Worm (Caenorhabditis elegans) whole organism, young adult: ENCODE results near the gene flp-14.

ENCODE experiments used
- B0019.2 ChIP-seq: fragments of 200-800 bp; sonication (Bioruptor generic); conservative IDR thresholded peaks from 2 replicates; pipeline ENCODE4 v1.3.6; 2022; ENCODE audit warnings: missing genetic modification reagents, missing genetic modification characterization, missing compliant biosample characterization
- B0035.1 ChIP-seq: sonication (generic microtip); optimal IDR thresholded peaks from 2 replicates; lab custom pipeline; 2016; ENCODE audit warnings: missing genetic modification characterization, mild to moderate bottlenecking, missing compliant biosample characterization, missing genotype, missing genetic modification reagents
- B0261.1 ChIP-seq: sonication (generic microtip); optimal IDR thresholded peaks from 2 replicates; lab custom pipeline; 2016; ENCODE audit warnings: mild to moderate bottlenecking, missing genetic modification characterization, moderate library complexity, missing compliant biosample characterization
- C17E4.6 ChIP-seq: fragments of 200-800 bp; sonication (Bioruptor generic); IDR thresholded peaks from 2 replicates; pipeline ENCODE4 v1.3.6; 2022; ENCODE audit warnings: missing genetic modification reagents, missing genetic modification characterization, missing compliant biosample characterization
- F33H1.4 ChIP-seq: fragments of 200-800 bp; sonication (Bioruptor generic); IDR thresholded peaks from 2 replicates; pipeline ENCODE4 v1.3.6; 2022; ENCODE audit warnings: missing genetic modification reagents, missing genetic modification characterization, missing compliant biosample characterization
- F55B11.4 ChIP-seq: sonication (generic microtip); optimal IDR thresholded peaks from 2 replicates; lab custom pipeline; 2016; ENCODE audit warnings: missing compliant biosample characterization, missing genetic modification characterization, borderline replicate concordance; ENCODE audit not compliant: insufficient read depth
- F57C9.4 ChIP-seq: sonication (generic microtip); optimal IDR thresholded peaks from 2 replicates; lab custom pipeline; 2017; ENCODE audit warnings: mild to moderate bottlenecking, missing genetic modification characterization, missing compliant biosample characterization
- K12H6.12 ChIP-seq: fragments of 200-800 bp; sonication (Bioruptor generic); optimal IDR thresholded peaks from 2 replicates; lab custom pipeline; 2018; ENCODE audit warnings: mild to moderate bottlenecking, missing genetic modification characterization, missing compliant biosample characterization
- T07F8.4 ChIP-seq: sonication (generic microtip); optimal IDR thresholded peaks from 2 replicates; lab custom pipeline; 2016; ENCODE audit warnings: mild to moderate bottlenecking, missing genetic modification characterization, moderate library complexity, missing compliant biosample characterization
- Y67H2A.10 ChIP-seq: fragments of 200-800 bp; sonication (Bioruptor generic); conservative IDR thresholded peaks from 2 replicates; pipeline ENCODE4 v1.3.6; 2022; ENCODE audit warnings: missing genetic modification reagents, missing genetic modification characterization, missing compliant biosample characterization
- Y79H2A.3 ChIP-seq: fragments of 200-800 bp; sonication (Bioruptor generic); conservative IDR thresholded peaks from 2 replicates; pipeline ENCODE4 v1.3.6; 2022; ENCODE audit warnings: missing genetic modification reagents, missing genetic modification characterization, missing compliant biosample characterization
- aptf-2 ChIP-seq: fragments of 200-800 bp; sonication (Bioruptor generic); conservative IDR thresholded peaks from 2 replicates; pipeline ENCODE4 v1.3.6; 2022; ENCODE audit warnings: missing genetic modification reagents, missing genetic modification characterization, missing compliant biosample characterization
- attf-6 ChIP-seq: fragments of 200-800 bp; sonication (Bioruptor generic); IDR thresholded peaks from 2 replicates; pipeline ENCODE4 v1.3.6; 2022; ENCODE audit warnings: missing genetic modification reagents, missing genetic modification characterization, missing compliant biosample characterization
- bed-1 ChIP-seq: fragments of 200-800 bp; sonication (Bioruptor generic); IDR thresholded peaks from 2 replicates; pipeline ENCODE4 v1.3.6; 2022; ENCODE audit warnings: missing genetic modification reagents, missing genetic modification characterization, missing compliant biosample characterization
- ccch-3 ChIP-seq: fragments of 200-800 bp; sonication (Bioruptor generic); optimal IDR thresholded peaks from 2 replicates; lab custom pipeline; 2018; ENCODE audit warnings: mild to moderate bottlenecking, missing genetic modification characterization, missing compliant biosample characterization
- ceh-100 ChIP-seq: fragments of 200-800 bp; sonication (Bioruptor generic); IDR thresholded peaks from 2 replicates; pipeline ENCODE4 v1.3.6; 2022; ENCODE audit warnings: missing genetic modification reagents, missing genetic modification characterization, missing compliant biosample characterization
- ceh-27 ChIP-seq: fragments of 200-800 bp; sonication (Bioruptor generic); optimal IDR thresholded peaks from 2 replicates; lab custom pipeline; 2018; ENCODE audit warnings: mild to moderate bottlenecking, missing genetic modification characterization, moderate library complexity, missing compliant biosample characterization
- ceh-58 ChIP-seq: fragments of 200-800 bp; sonication (Bioruptor generic); IDR thresholded peaks from 2 replicates; pipeline ENCODE4 v1.3.6; 2022; ENCODE audit warnings: missing genetic modification characterization, missing compliant biosample characterization
- ceh-91 ChIP-seq: fragments of 200-800 bp; sonication (Bioruptor generic); IDR thresholded peaks from 2 replicates; pipeline ENCODE4 v1.3.6; 2022; ENCODE audit warnings: missing genetic modification reagents, missing genetic modification characterization, missing compliant biosample characterization
- chd-7 ChIP-seq: sonication (generic microtip); optimal IDR thresholded peaks from 2 replicates; lab custom pipeline; 2016; ENCODE audit warnings: mild to moderate bottlenecking, missing genetic modification characterization, moderate library complexity, missing compliant biosample characterization
- efl-1 ChIP-seq: fragments of 150-350 bp; optimal IDR thresholded peaks from 2 replicates; lab custom pipeline; 2014; ENCODE audit warnings: missing biosample characterization, missing genetic modification reagents, missing genetic modification characterization
- egrh-3 ChIP-seq: fragments of 200-800 bp; sonication (Bioruptor generic); IDR thresholded peaks from 2 replicates; pipeline ENCODE4 v1.3.6; 2022; ENCODE audit warnings: missing genetic modification reagents, missing genetic modification characterization, missing compliant biosample characterization
- ets-4 ChIP-seq: fragments of 200-800 bp; sonication (Bioruptor generic); optimal IDR thresholded peaks from 2 replicates; lab custom pipeline; 2018; ENCODE audit warnings: mild to moderate bottlenecking, missing genetic modification characterization, missing compliant biosample characterization
- fkh-3 ChIP-seq: sonication (generic microtip); optimal IDR thresholded peaks from 2 replicates; lab custom pipeline; 2016; ENCODE audit warnings: mild to moderate bottlenecking, missing genetic modification characterization, missing compliant biosample characterization
- him-1 ChIP-seq: sonication (generic microtip); optimal IDR thresholded peaks from 2 replicates; lab custom pipeline; 2016; ENCODE audit warnings: missing genotype, missing genetic modification reagents, missing genetic modification characterization, missing compliant biosample characterization
- hlh-26 ChIP-seq: fragments of 200-800 bp; sonication (Bioruptor generic); conservative IDR thresholded peaks from 2 replicates; pipeline ENCODE4 v1.3.6; 2022; ENCODE audit warnings: missing genetic modification reagents, missing genetic modification characterization, missing compliant biosample characterization
- hmg-1.2 ChIP-seq: fragments of 200-800 bp; sonication (Bioruptor generic); IDR thresholded peaks from 2 replicates; pipeline ENCODE4 v1.3.6; 2022; ENCODE audit warnings: missing genetic modification reagents, missing genetic modification characterization, missing compliant biosample characterization
- let-526 ChIP-seq: fragments of 200-800 bp; sonication (Bioruptor generic); IDR thresholded peaks from 2 replicates; pipeline ENCODE4 v1.3.6; 2022; ENCODE audit warnings: missing genetic modification reagents, missing genetic modification characterization, missing compliant biosample characterization
- lin-54 ChIP-seq: fragments of 200-800 bp; sonication (Bioruptor generic); optimal IDR thresholded peaks from 2 replicates; lab custom pipeline; 2018; ENCODE audit warnings: mild to moderate bottlenecking, missing genetic modification characterization, missing compliant biosample characterization
- madf-10 ChIP-seq: sonication (generic microtip); optimal IDR thresholded peaks from 2 replicates; lab custom pipeline; 2016; ENCODE audit warnings: mild to moderate bottlenecking, missing genetic modification characterization, missing compliant biosample characterization
- madf-6 ChIP-seq: fragments of 200-800 bp; sonication (Bioruptor generic); IDR thresholded peaks from 2 replicates; pipeline ENCODE4 v1.3.6; 2022; ENCODE audit warnings: missing genetic modification reagents, missing genetic modification characterization, missing compliant biosample characterization
- madf-8 ChIP-seq: fragments of 200-800 bp; sonication (Bioruptor generic); conservative IDR thresholded peaks from 2 replicates; pipeline ENCODE4 v1.3.6; 2022; ENCODE audit warnings: missing genetic modification reagents, missing genetic modification characterization, missing compliant biosample characterization
- nfya-2 ChIP-seq: fragments of 200-800 bp; sonication (Bioruptor generic); IDR thresholded peaks from 2 replicates; pipeline ENCODE4 v1.3.6; 2022; ENCODE audit warnings: missing genetic modification reagents, missing genetic modification characterization, missing compliant biosample characterization
- nfyb-1 ChIP-seq: fragments of 200-800 bp; sonication (Bioruptor generic); IDR thresholded peaks from 2 replicates; pipeline ENCODE4 v1.3.6; 2022; ENCODE audit warnings: missing genetic modification reagents, missing genetic modification characterization, missing compliant biosample characterization
- nhr-27 ChIP-seq: fragments of 200-800 bp; sonication (Bioruptor generic); optimal IDR thresholded peaks from 2 replicates; lab custom pipeline; 2018; ENCODE audit warnings: mild to moderate bottlenecking, missing genetic modification characterization, moderate library complexity, missing compliant biosample characterization
- nhr-80 ChIP-seq: sonication (generic microtip); optimal IDR thresholded peaks from 2 replicates; lab custom pipeline; 2016; ENCODE audit warnings: missing genetic modification characterization, missing compliant biosample characterization
- pha-4 ChIP-seq: fragments of 150-350 bp; sonication (generic microtip); optimal IDR thresholded peaks from 2 replicates; lab custom pipeline; 2014; ENCODE audit warnings: missing biosample characterization, missing genetic modification reagents, missing genetic modification characterization
- snpc-1.3 ChIP-seq: sonication (generic microtip); optimal IDR thresholded peaks from 2 replicates; lab custom pipeline; 2017; ENCODE audit warnings: missing genetic modification characterization, mild to moderate bottlenecking, missing compliant biosample characterization, antibody characterized with exemption, moderate library complexity, missing genotype, missing genetic modification reagents; ENCODE audit not compliant: insufficient read depth
- snpc-4 ChIP-seq, 5 experiments: fragments of 150-350 bp in 1 of 5; sonication (generic microtip) in 4 of 5; optimal IDR thresholded peaks; 2 replicates each; lab custom pipeline; 2014 to 2018; ENCODE audit warnings: missing genetic modification characterization in 5 of 5, missing biosample characterization in 3 of 5, antibody characterized with exemption in 2 of 5, mild to moderate bottlenecking in 2 of 5, missing compliant biosample characterization in 2 of 5, missing genotype in 2 of 5, moderate library complexity in 2 of 5, missing genetic modification reagents in 1 of 5
- somi-1 ChIP-seq: fragments of 200-800 bp; sonication (Bioruptor generic); optimal IDR thresholded peaks from 2 replicates; lab custom pipeline; 2018; ENCODE audit warnings: mild to moderate bottlenecking, missing genetic modification characterization, missing compliant biosample characterization
- tbp1 ChIP-seq: fragments of 200-800 bp; sonication (Bioruptor generic); optimal IDR thresholded peaks from 2 replicates; lab custom pipeline; 2018; ENCODE audit warnings: mild to moderate bottlenecking, missing genetic modification characterization, missing compliant biosample characterization
- zim-3 ChIP-seq: sonication (generic microtip); optimal IDR thresholded peaks from 2 replicates; lab custom pipeline; 2017; ENCODE audit warnings: mild to moderate bottlenecking, missing genetic modification characterization, moderate library complexity, missing compliant biosample characterization
- ztf-22 ChIP-seq: fragments of 200-800 bp; sonication (Bioruptor generic); optimal IDR thresholded peaks from 2 replicates; lab custom pipeline; 2018; ENCODE audit warnings: mild to moderate bottlenecking, missing genetic modification characterization, moderate library complexity, missing compliant biosample characterization

The flp-14 gene

DNA sequence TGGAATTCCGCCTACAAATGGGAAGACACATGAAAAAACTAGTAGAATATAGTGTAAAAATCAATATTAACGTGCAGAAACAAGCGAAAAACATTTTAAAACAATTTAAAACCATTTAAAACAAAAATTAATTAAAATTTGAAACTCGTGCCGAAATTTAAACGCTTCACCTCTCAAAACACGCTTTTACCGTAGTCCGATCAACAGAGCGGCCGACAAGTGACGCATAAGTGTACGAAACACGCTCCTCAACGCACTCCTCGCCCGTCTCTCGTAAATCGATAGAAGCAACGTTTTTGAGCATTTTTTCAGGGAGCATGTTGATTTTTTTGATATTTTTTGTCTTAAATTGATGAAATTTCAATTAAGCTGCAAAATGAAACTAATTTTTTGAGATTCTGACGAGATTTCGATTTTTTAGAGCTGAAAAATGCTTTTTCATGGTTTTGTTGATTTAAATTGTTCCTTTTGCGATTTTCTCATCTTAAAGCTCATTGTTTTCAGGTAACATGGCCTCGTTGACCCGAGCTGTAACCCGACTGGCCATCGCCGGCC lies 5.2 kb upstream of the flp-14 start, which contains the start of gene cox-5A (continued):
- peak; percentile 96 for TF ChIP-seq let-526 (GFP tag; lab: Robert Waterston, UW)
- peak; percentile 90 for TF ChIP-seq Y67H2A.10 (GFP tag; lab: Robert Waterston, UW)
- TF ChIP-seq F57C9.4 = peak; percentile 93
- TF ChIP-seq hlh-26 (GFP tag; lab: Robert Waterston, UW) = no peak
- peak; percentile 63 for TF ChIP-seq nhr-27 (tag; lab: Kevin White, UChicago)
- TF ChIP-seq madf-6 (GFP tag; lab: Robert Waterston, UW) = peak; percentile 97
- peak; percentile 92 for TF ChIP-seq ceh-100 (GFP tag; lab: Robert Waterston, UW)
- no peak for TF ChIP-seq fkh-3
- peak; percentile 62 for TF ChIP-seq T07F8.4 (tag; lab: Kevin White, UChicago)
- peak; percentile 97 for TF ChIP-seq snpc-1.3 (tag; lab: Kevin White, UChicago)
- peak; percentile 96 for TF ChIP-seq C17E4.6
- TF ChIP-seq ztf-22 (GFP tag; lab: Kevin White, UChicago) = peak; percentile 76
- TF ChIP-seq madf-10 (tag; lab: Kevin White, UChicago) = peak; percentile 95
- TF ChIP-seq ceh-58 = peak; percentile 78; the same call in 1 of the 2 replicates
- peak; percentile 90 for TF ChIP-seq ceh-91 (GFP tag; lab: Robert Waterston, UW)
- TF ChIP-seq F55B11.4 (tag; lab: Kevin White, UChicago) = no peak
- TF ChIP-seq nhr-80 = peak; percentile 91
- peak; percentile 98 for TF ChIP-seq chd-7 (tag; lab: Kevin White, UChicago)
- TF ChIP-seq pha-4 = peak; percentile 98
- TF ChIP-seq B0261.1 (tag; lab: Kevin White, UChicago) = peak; percentile 26
- peak; percentile 98 for TF ChIP-seq somi-1
- peak; percentile 66; the same call in 1 of the 2 replicates for TF ChIP-seq egrh-3 (GFP tag; lab: Robert Waterston, UW)
- peak; percentile 81 for TF ChIP-seq zim-3 (tag; lab: Kevin White, UChicago)
- 0 out of 2 replicates have a peak, but pooled peaks have one; percentile 31 for TF ChIP-seq aptf-2
- peak; percentile 92 for TF ChIP-seq hmg-1.2 (GFP tag; lab: Robert Waterston, UW)
- peak; percentile 94 for TF ChIP-seq efl-1 (GFP tag; lab: Kevin White, UChicago)
- TF ChIP-seq Y79H2A.3 (GFP tag; lab: Robert Waterston, UW) = peak; percentile 88
- peak; percentile 93 for TF ChIP-seq B0035.1
- TF ChIP-seq B0019.2 (GFP tag; lab: Robert Waterston, UW) = peak; percentile 87
- TF ChIP-seq attf-6 (GFP tag; lab: Robert Waterston, UW) = peak; percentile 80
- TF ChIP-seq snpc-4 (GFP tag; optimal IDR thresholded peaks at IDR 0.05; lab: Kevin White, UChicago) = peak; percentile 85
- TF ChIP-seq snpc-4 (tag; optimal IDR thresholded peaks at IDR 0.05; lab: Kevin White, UChicago) = peak; percentile 91 to 94 (median 94)
- peak; percentile 99 for TF ChIP-seq nfyb-1 (GFP tag; lab: Robert Waterston, UW)
- peak; percentile 99 for TF ChIP-seq ceh-27 (GFP tag; lab: Kevin White, UChicago)
- TF ChIP-seq madf-8 = peak; percentile 87
- TF ChIP-seq F33H1.4 (GFP tag; lab: Robert Waterston, UW) = peak; percentile 87
- peak; percentile 80 for TF ChIP-seq tbp1
- peak; percentile 88 for TF ChIP-seq ets-4 (GFP tag; lab: Kevin White, UChicago)
- peak; percentile 85; the same call in 1 of the 2 replicates for TF ChIP-seq nfya-2 (GFP tag; lab: Robert Waterston, UW)
- peak; percentile 100 for TF ChIP-seq lin-54 (GFP tag; lab: Kevin White, UChicago)
- TF ChIP-seq ccch-3 = no peak
- peak; percentile 98 for TF ChIP-seq K12H6.12 (tag; lab: Kevin White, UChicago)
- peak; percentile 75 for TF ChIP-seq him-1 (tag; lab: Kevin White, UChicago)
- TF ChIP-seq bed-1 = no peak
